Fruit fly (Drosophila melanogaster) Kc167 (cell line): ENCODE results near the gene ssx.

Source experiments
- Myc ChIP-seq: fragments of >200 bp; optimal IDR thresholded peaks from 2 replicates; lab custom pipeline; 2017; ENCODE audit warnings: missing external identifiers
- Sin3A ChIP-seq: fragments of >200 bp; optimal IDR thresholded peaks from 2 replicates; lab custom pipeline; 2018; ENCODE audit warnings: missing external identifiers
- h ChIP-seq: fragments of >200 bp; optimal IDR thresholded peaks from 3 replicates; lab custom pipeline; 2018; ENCODE audit warnings: missing external identifiers
- insv ChIP-seq: fragments of >200 bp; optimal IDR thresholded peaks from 3 replicates; lab custom pipeline; 2018; ENCODE audit warnings: missing external identifiers
- psq ChIP-seq: fragments of >200 bp; optimal IDR thresholded peaks from 2 replicates; lab custom pipeline; 2017; ENCODE audit warnings: missing external identifiers
- ttk ChIP-seq: sonication (Bioruptor generic); optimal IDR thresholded peaks from 2 replicates; lab custom pipeline; 2017; ENCODE audit warnings: missing external identifiers

Gene ssx

DNA sequence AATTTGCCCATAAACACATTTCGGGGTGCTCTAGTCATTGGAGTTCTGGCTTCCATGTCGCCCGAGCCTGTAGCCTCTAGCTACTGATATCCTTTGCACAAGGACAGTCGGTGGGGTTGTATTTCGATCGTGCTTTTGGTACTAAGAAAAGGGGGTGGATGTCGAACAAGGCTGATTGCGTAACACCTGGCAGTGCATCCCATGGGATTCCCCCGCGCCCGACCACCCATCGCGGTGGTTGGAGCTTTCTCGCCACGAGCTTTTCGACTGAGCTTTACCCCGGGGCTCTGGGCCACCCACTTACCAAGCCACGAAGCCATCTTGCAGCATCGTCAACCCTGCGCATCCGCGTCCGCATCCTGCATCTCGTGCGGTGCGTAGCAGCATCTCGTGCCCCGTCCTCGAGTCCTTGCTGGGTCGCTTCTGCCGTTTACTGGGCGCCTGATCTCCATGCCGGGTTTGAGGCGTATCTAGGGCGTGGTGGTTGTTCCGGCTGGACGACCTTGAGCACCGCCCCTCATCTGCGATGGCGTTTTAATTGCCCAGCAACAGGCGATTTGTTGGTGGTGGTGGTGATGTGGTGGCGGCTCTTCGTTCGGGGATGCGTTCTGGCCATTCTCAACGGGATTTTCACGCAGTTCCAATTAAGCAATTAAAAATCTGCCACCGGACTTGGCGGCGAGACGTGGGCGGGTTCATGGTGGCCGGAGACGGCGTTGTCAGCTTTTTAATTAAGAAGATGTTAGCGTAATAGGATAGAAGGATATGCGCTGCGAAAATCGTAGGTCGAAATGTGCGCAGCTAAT is 27.5 kb downstream of the ssx start:
- TF ChIP-seq Myc (lab: Kevin White, UChicago) (no peak), psq (lab: Kevin White, UChicago) (no peak), ttk (lab: Kevin White, UChicago) (no peak), h (lab: Kevin White, UChicago) (no peak), Sin3A (no peak), insv (lab: Kevin White, UChicago) (no peak)

DNA sequence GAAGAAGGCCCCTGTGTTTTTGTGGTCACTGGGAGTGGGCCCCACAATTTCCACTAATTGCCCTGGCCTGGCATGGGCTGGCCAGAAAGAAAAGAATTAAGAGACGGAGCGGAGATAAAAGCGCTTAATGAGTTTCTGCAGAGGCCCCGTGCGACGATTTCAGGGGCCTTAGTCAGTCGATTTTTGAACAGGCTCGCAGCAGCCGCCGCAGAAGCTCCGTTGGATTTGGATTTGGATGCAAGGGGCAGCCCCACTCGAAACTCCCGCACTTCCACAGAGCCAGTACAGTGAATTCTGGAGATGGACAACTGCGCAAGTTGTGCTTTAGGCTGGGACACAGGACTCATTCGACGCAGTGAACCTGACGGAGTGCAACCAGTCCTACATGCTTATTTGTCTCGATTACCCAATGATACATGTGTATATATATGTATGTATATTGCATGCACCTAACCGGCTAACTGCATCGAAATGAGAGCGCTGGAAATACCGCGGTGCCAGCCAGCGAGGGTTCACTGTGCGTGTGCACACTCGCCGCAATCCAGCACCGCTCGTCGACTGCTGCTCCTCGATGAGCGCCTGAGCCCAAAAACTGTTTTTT is 28.2 kb downstream of the ssx start:
- no peak for TF ChIP-seq insv (lab: Kevin White, UChicago)

DNA sequence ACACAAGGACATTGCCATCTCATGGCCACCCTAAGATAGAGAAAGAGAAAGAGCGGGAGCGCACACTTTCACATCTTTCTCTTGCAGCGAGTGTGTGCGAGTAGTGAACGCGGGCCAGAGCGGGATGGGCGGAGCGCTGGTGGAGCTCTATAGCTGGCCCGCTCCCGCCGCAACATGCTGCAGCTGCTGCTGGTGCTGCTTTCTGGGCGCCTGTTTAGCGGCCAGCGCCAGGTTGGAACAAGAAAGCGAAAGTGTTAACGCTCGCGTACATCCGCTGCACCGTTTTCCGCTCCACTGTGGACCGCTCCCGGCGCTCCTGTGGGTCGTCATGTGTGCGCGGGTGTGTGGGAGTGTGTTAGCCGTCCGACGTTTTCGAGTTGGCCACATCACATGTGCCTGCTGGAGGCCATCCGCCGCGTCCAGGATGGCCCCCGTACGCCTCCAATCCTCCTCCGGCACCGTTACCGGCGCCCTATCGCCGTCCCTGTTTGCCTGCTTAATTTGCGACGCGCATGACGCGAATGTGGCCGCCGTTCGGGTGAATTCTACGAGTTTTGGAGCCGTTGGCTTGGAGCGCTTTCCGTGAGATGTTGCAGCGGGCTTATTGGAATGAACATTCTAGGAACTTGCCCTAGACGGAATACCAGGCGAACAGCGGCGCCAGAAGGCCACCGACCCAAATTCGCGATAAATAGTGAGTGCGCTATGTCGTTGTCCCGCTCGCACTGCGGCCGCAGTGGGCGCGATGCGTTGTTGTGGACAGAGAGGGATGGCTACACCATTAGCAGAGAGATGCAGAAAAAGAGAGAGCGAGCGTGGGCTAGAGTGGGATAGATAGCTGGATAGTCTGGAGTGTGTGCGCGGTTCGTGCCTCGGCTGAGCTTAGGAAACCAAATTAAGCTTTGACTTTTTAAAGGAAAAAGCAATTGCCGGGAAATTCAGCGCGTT is 28.9 kb downstream of the ssx start:
- TF ChIP-seq psq (lab: Kevin White, UChicago) (no peak), Sin3A (no peak), ttk (lab: Kevin White, UChicago) (no peak), insv (lab: Kevin White, UChicago) (no peak), h (lab: Kevin White, UChicago) (no peak), Myc (lab: Kevin White, UChicago) (no peak)

DNA sequence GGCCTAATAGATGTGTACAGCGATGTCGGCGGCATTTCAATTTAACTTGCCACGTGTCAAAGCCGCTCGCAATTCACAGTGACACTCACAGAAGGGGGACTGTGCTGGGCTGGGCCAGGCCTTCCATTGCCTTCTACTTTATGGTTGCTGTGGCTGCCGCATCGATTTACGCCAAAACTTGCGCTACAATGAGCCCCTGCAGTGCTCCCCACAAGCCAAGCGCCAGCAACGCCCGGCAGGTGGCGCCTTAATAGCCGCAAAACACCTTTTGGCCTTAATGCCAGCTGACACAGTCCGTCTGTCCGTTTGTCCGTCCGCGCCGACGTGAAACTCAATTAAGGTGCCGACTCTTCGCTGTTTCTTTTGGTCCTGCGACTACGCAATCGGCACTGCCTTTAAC is 34.6 kb downstream of the ssx start:
- TF ChIP-seq Myc (lab: Kevin White, UChicago) (no peak), ttk (lab: Kevin White, UChicago) (no peak)

DNA sequence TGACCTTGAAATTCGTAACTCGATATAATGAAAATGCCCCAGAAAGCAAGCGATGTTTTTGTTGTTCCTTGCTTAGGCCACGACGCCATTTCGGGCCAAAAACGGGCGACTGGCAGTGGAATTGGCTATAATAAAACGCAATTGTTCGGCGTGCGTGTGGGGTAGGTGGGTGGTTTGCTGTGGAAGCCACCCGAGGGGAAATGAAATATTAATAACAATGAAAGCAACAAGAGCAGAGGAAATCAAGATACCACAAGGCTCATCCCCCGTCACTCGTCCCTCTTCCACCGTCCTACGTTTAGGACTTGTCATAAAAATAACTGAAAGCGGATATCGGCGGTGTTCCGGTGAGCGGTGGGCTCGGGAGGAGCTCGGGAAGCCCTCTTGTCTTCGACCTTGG is 35.4 kb downstream of the ssx start:
- TF ChIP-seq ttk (lab: Kevin White, UChicago) (no peak), Myc (lab: Kevin White, UChicago) (no peak), psq (lab: Kevin White, UChicago) (no peak), insv (lab: Kevin White, UChicago) (no peak), h (lab: Kevin White, UChicago) (no peak)

DNA sequence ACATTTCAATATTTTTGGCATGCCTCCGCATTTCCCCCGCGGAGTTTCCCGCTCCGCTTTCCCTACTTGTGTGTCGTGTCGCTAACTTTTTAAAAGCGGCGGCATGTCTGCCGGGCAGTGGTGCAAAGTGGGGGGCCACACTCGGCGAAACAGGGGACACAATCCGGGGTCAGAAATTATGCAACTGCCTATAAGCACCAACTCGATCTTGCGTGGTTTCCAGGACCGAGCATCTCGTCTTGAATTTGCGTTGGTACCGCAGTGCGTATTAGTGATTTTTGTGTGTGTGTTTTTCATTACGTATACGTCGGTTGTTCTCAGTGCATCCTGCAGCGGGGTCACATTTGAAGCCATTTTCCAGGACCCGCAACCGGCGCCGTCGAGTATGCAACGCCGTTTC is 37.3 kb downstream of the ssx start:
- TF ChIP-seq h (lab: Kevin White, UChicago), result no peak
- TF ChIP-seq Sin3A, result no peak
- no peak for TF ChIP-seq Myc (lab: Kevin White, UChicago)
- TF ChIP-seq ttk (lab: Kevin White, UChicago), result no peak
- no peak for TF ChIP-seq psq (lab: Kevin White, UChicago)
- TF ChIP-seq insv (lab: Kevin White, UChicago), result no peak

DNA sequence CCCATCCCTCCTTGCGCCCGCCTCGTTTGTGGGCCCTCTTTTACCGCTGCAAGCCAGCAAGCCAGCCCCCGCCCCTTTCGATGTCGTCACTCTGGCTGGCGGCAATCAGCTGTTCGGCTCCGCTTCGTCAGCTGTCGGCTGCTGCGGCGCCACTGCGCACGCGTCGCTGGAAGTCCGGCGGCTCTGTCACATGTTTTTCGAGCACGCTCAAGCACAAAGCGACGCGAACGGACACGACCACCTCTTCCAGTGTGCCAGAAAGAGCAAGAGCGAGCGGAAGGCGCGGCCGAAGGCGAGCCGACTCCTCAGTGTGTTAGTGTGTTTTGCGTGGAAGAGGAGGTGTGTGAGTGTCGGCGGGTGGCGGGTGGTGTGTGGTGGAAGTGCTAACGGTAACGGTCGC is 38.6 kb downstream of the ssx start, which contains the start of gene futsch:
Gene futsch (plus strand): TSS at position 106 of the 400 bp plus-strand sequence.
- TF ChIP-seq psq (lab: Kevin White, UChicago) (no peak), insv (lab: Kevin White, UChicago) (no peak), Sin3A (no peak), Myc (lab: Kevin White, UChicago) (no peak), h (lab: Kevin White, UChicago) (no peak), ttk (lab: Kevin White, UChicago) (no peak)

DNA sequence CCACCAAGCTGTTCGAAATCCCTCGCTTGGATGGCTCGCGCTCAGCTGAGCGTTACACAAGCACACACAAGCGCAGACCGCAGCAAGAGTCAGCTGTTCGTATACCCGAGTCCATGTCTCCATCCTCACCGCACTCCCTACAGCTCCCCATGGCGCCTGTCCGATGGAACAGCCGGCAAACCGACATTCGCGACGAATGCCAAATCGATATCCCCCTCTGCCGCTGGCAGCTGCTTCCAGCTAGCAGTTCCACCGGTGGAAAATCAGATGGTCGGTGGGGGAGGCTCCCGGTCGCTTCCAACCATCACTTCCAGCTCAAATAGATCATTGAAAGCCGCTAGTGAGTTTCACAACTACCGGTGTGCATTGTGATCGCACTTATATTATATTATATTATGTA is 39.9 kb downstream of the ssx start:
- TF ChIP-seq Sin3A (no peak), ttk (lab: Kevin White, UChicago) (no peak), h (lab: Kevin White, UChicago) (no peak), insv (lab: Kevin White, UChicago) (no peak), Myc (lab: Kevin White, UChicago) (no peak), psq (lab: Kevin White, UChicago) (no peak)

DNA sequence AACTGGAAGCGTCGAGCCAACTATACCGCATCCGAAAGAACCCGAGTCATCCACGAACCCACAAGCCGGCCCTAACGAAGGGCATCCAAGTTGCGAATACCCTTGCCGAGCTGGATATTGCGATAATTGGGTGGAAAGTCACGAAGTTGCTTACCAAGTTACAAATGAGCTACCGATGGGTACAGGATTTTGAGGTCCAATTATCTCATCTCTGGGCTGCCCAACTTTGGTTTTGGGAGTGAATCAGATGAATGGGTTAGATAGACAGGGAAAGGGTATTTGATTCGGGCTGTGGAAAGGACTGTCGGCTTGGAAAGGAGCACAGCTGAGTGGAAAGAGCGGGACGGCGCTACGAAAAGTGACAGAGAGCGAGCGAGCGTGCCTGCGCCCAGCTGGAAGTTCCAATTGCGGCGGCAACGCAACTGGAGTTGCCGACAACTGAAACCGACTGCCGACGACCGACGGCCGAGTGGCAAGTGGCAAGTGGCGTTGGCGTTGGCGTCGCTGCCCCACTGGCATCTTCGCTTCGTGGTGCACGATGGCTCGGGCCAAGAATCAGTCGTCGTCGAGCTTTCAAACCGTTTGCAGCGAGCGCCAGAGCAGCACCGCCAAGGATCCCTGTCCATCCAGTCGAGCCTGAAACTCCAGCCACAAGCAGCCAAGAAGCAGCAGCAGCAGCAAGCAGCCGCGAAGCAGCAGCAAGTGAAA is 41.0 kb downstream of the ssx start:
- TF ChIP-seq psq (lab: Kevin White, UChicago) (no peak), h (lab: Kevin White, UChicago) (no peak), Myc (lab: Kevin White, UChicago) (no peak), Sin3A (no peak)

DNA sequence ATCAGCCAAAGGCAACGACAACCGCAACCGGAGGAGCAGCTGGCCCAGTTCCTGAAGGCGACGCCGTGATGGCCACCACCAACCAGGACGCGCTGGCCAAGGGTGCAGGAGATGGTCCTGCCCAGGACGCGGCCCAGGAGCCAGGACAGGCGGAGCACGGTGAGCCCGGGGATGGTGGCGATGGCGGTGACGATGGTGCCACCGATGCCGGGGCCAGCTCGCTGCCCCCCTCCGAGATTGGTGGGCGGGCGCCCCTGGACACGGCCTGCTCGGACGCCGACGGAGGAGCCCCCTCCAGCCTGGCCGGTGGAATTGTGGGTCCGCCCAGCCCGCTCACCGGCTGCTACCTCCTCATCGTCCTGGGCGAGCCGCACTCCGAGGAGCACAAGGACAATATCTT is 43.9 kb downstream of the ssx start:
- TF ChIP-seq Sin3A, result no peak
- no peak for TF ChIP-seq ttk (lab: Kevin White, UChicago)
- no peak for TF ChIP-seq h (lab: Kevin White, UChicago)
- TF ChIP-seq insv (lab: Kevin White, UChicago), result no peak
- no peak for TF ChIP-seq Myc (lab: Kevin White, UChicago)
- TF ChIP-seq psq (lab: Kevin White, UChicago), result no peak
